Worm (Caenorhabditis elegans) whole organism, young adult: Measurements from ENCODE around the gene Y51H7C.1.

Source experiments
- B0261.1 ChIP-seq: sonication (generic microtip); optimal IDR thresholded peaks from 2 replicates; lab custom pipeline; 2016; ENCODE audit warnings: mild to moderate bottlenecking, missing genetic modification characterization, moderate library complexity, missing compliant biosample characterization
- F10E7.11 ChIP-seq: sonication (generic microtip); optimal IDR thresholded peaks from 2 replicates; lab custom pipeline; 2017; ENCODE audit warnings: mild to moderate bottlenecking, missing genetic modification characterization, moderate library complexity, missing compliant biosample characterization
- F37B4.10 ChIP-seq: fragments of 200-800 bp; sonication (Bioruptor generic); IDR thresholded peaks from 2 replicates; pipeline ENCODE4 v1.3.6; 2022; ENCODE audit warnings: missing genetic modification characterization, missing compliant biosample characterization
- F57A8.1 ChIP-seq: fragments of 200-800 bp; sonication (Bioruptor generic); optimal IDR thresholded peaks from 2 replicates; lab custom pipeline; 2018; ENCODE audit warnings: mild to moderate bottlenecking, missing genetic modification characterization, moderate library complexity, missing compliant biosample characterization
- K12H6.12 ChIP-seq: fragments of 200-800 bp; sonication (Bioruptor generic); optimal IDR thresholded peaks from 2 replicates; lab custom pipeline; 2018; ENCODE audit warnings: mild to moderate bottlenecking, missing genetic modification characterization, missing compliant biosample characterization
- Y79H2A.3 ChIP-seq: fragments of 200-800 bp; sonication (Bioruptor generic); conservative IDR thresholded peaks from 2 replicates; pipeline ENCODE4 v1.3.6; 2022; ENCODE audit warnings: missing genetic modification reagents, missing genetic modification characterization, missing compliant biosample characterization
- bed-1 ChIP-seq: fragments of 200-800 bp; sonication (Bioruptor generic); IDR thresholded peaks from 2 replicates; pipeline ENCODE4 v1.3.6; 2022; ENCODE audit warnings: missing genetic modification reagents, missing genetic modification characterization, missing compliant biosample characterization
- cebp-1 ChIP-seq, 2 experiments: fragments of 200-800 bp in 1 of 2; sonication (Bioruptor generic) in 1 of 2; sonication (generic microtip) in 1 of 2; IDR thresholded peaks in 1 of 2; optimal IDR thresholded peaks in 1 of 2; 2 replicates each; pipeline versions ENCODE4 v1.3.6 to Lab custom; 2017 to 2022; ENCODE audit warnings: missing compliant biosample characterization in 2 of 2, missing genetic modification characterization in 2 of 2, mild to moderate bottlenecking in 1 of 2, missing genetic modification reagents in 1 of 2, moderate library complexity in 1 of 2
- ceh-27 ChIP-seq: fragments of 200-800 bp; sonication (Bioruptor generic); optimal IDR thresholded peaks from 2 replicates; lab custom pipeline; 2018; ENCODE audit warnings: mild to moderate bottlenecking, missing genetic modification characterization, moderate library complexity, missing compliant biosample characterization
- ceh-58 ChIP-seq: fragments of 200-800 bp; sonication (Bioruptor generic); IDR thresholded peaks from 2 replicates; pipeline ENCODE4 v1.3.6; 2022; ENCODE audit warnings: missing genetic modification characterization, missing compliant biosample characterization
- ceh-79 ChIP-seq: sonication (generic microtip); optimal IDR thresholded peaks from 2 replicates; lab custom pipeline; 2017; ENCODE audit warnings: mild to moderate bottlenecking, missing genetic modification characterization, missing compliant biosample characterization
- chd-7 ChIP-seq: sonication (generic microtip); optimal IDR thresholded peaks from 2 replicates; lab custom pipeline; 2016; ENCODE audit warnings: mild to moderate bottlenecking, missing genetic modification characterization, moderate library complexity, missing compliant biosample characterization
- die-1 ChIP-seq: sonication (generic microtip); optimal IDR thresholded peaks from 2 replicates; lab custom pipeline; 2016; ENCODE audit warnings: missing genotype, mild to moderate bottlenecking, missing genetic modification characterization, missing compliant biosample characterization
- dox-1 ChIP-seq: fragments of 200-800 bp; sonication (Bioruptor generic); IDR thresholded peaks from 2 replicates; pipeline ENCODE4 v1.3.6; 2022; ENCODE audit warnings: missing genetic modification reagents, missing genetic modification characterization, missing compliant biosample characterization
- egrh-3 ChIP-seq: fragments of 200-800 bp; sonication (Bioruptor generic); IDR thresholded peaks from 2 replicates; pipeline ENCODE4 v1.3.6; 2022; ENCODE audit warnings: missing genetic modification reagents, missing genetic modification characterization, missing compliant biosample characterization
- gei-17 ChIP-seq: fragments of 200-800 bp; sonication (Bioruptor generic); optimal IDR thresholded peaks from 2 replicates; lab custom pipeline; 2018; ENCODE audit warnings: mild to moderate bottlenecking, missing genetic modification characterization, missing compliant biosample characterization
- hlh-12 ChIP-seq: sonication (generic microtip); optimal IDR thresholded peaks from 2 replicates; lab custom pipeline; 2016; ENCODE audit warnings: missing genetic modification characterization, missing compliant biosample characterization
- lin-40 ChIP-seq: sonication (generic microtip); optimal IDR thresholded peaks from 2 replicates; lab custom pipeline; 2016; ENCODE audit warnings: missing genetic modification characterization, mild to moderate bottlenecking, missing compliant biosample characterization, missing genotype, missing genetic modification reagents
- lsl-1 ChIP-seq: fragments of 200-800 bp; sonication (Bioruptor generic); optimal IDR thresholded peaks from 2 replicates; lab custom pipeline; 2018; ENCODE audit warnings: mild to moderate bottlenecking, missing genetic modification characterization, moderate library complexity, missing compliant biosample characterization
- madf-3 ChIP-seq: fragments of 200-800 bp; sonication (Bioruptor generic); IDR thresholded peaks from 2 replicates; pipeline ENCODE4 v1.3.6; 2022; ENCODE audit warnings: missing genetic modification reagents, missing genetic modification characterization, missing compliant biosample characterization
- mcd-1 ChIP-seq: fragments of 200-800 bp; sonication (Bioruptor generic); IDR thresholded peaks from 2 replicates; pipeline ENCODE4 v1.3.6; 2022; ENCODE audit warnings: missing genetic modification reagents, missing genetic modification characterization, missing compliant biosample characterization
- mel-28 ChIP-seq: sonication (generic microtip); optimal IDR thresholded peaks from 2 replicates; lab custom pipeline; 2016; ENCODE audit warnings: borderline replicate concordance, mild to moderate bottlenecking, missing genetic modification characterization, missing compliant biosample characterization
- mes-4 ChIP-seq: sonication (generic microtip); optimal IDR thresholded peaks from 2 replicates; lab custom pipeline; 2016; ENCODE audit warnings: missing genotype, missing genetic modification characterization, missing compliant biosample characterization
- mxl-1 ChIP-seq: sonication (generic microtip); optimal IDR thresholded peaks from 2 replicates; lab custom pipeline; 2016; ENCODE audit warnings: missing genetic modification characterization, missing compliant biosample characterization
- nfyb-1 ChIP-seq: fragments of 200-800 bp; sonication (Bioruptor generic); IDR thresholded peaks from 2 replicates; pipeline ENCODE4 v1.3.6; 2022; ENCODE audit warnings: missing genetic modification reagents, missing genetic modification characterization, missing compliant biosample characterization
- rec-8 ChIP-seq, 2 experiments: sonication (generic microtip); optimal IDR thresholded peaks; 2 replicates each; lab custom pipeline; 2016; ENCODE audit warnings: mild to moderate bottlenecking in 2 of 2, missing genetic modification characterization in 2 of 2, missing genetic modification reagents in 2 of 2, missing genotype in 2 of 2, missing biosample characterization in 1 of 2, missing compliant biosample characterization in 1 of 2, moderate library complexity in 1 of 2
- rpc-1 ChIP-seq, 2 experiments: fragments of 150-350 bp in 1 of 2; sonication (generic microtip) in 1 of 2; optimal IDR thresholded peaks; 2 replicates each; lab custom pipeline; 2014 to 2018; ENCODE audit warnings: missing biosample characterization in 1 of 2, missing genetic modification characterization in 1 of 2, missing genetic modification reagents in 1 of 2, missing genotype in 1 of 2
- snpc-3.4 ChIP-seq: sonication (generic microtip); optimal IDR thresholded peaks from 2 replicates; lab custom pipeline; 2017; ENCODE audit warnings: missing genetic modification characterization, mild to moderate bottlenecking, missing compliant biosample characterization, antibody characterized with exemption, moderate library complexity, missing genotype, missing genetic modification reagents
- somi-1 ChIP-seq: fragments of 200-800 bp; sonication (Bioruptor generic); optimal IDR thresholded peaks from 2 replicates; lab custom pipeline; 2018; ENCODE audit warnings: mild to moderate bottlenecking, missing genetic modification characterization, missing compliant biosample characterization
- zfh-2 ChIP-seq: fragments of 200-800 bp; sonication (Bioruptor generic); conservative IDR thresholded peaks from 2 replicates; pipeline ENCODE4 v1.3.6; 2022; ENCODE audit warnings: missing genetic modification reagents, missing genetic modification characterization, missing compliant biosample characterization
- ztf-22 ChIP-seq: fragments of 200-800 bp; sonication (Bioruptor generic); optimal IDR thresholded peaks from 2 replicates; lab custom pipeline; 2018; ENCODE audit warnings: mild to moderate bottlenecking, missing genetic modification characterization, moderate library complexity, missing compliant biosample characterization
- ztf-26 ChIP-seq: sonication (generic microtip); optimal IDR thresholded peaks from 2 replicates; lab custom pipeline; 2017; ENCODE audit warnings: missing genetic modification characterization, missing compliant biosample characterization

Gene Y51H7C.1

ce11 chrII:1501614-1502355, 34.3 kb downstream of the Y51H7C.1 start:
- TF ChIP-seq mcd-1 (0 out of 2 replicates have a peak, but pooled peaks have one; percentile 17), dox-1 (GFP tag; lab: Robert Waterston, UW) (0 out of 2 replicates have a peak, but pooled peaks have one; percentile 7), K12H6.12 (tag; lab: Kevin White, UChicago) (peak; percentile 54), somi-1 (GFP tag; lab: Kevin White, UChicago) (peak; percentile 84), zfh-2 (GFP tag; lab: Robert Waterston, UW) (peak; percentile 90), chd-7 (tag; lab: Kevin White, UChicago) (no peak), lin-40 (peak; percentile 2), snpc-3.4 (tag; lab: Kevin White, UChicago) (no peak), cebp-1 (GFP tag; IDR thresholded peaks at IDR 0.05; lab: Robert Waterston, UW) (0 out of 2 replicates have a peak, but pooled peaks have one; percentile 14), cebp-1 (tag; optimal IDR thresholded peaks at IDR 0.05; lab: Kevin White, UChicago) (peak; percentile 92), ceh-58 (no peak)

ce11 chrII:1503663-1504062, 36.1 kb downstream of the Y51H7C.1 start:
- no peak for TF ChIP-seq hlh-12 (tag; lab: Kevin White, UChicago)
- no peak for TF ChIP-seq die-1 (tag; lab: Kevin White, UChicago)
- no peak for TF ChIP-seq F37B4.10 (GFP tag; lab: Robert Waterston, UW)
- no peak for TF ChIP-seq zfh-2 (GFP tag; lab: Robert Waterston, UW)
- TF ChIP-seq rpc-1 (optimal IDR thresholded peaks at IDR 0.05; lab: Kevin White, UChicago) = no peak
- TF ChIP-seq rpc-1 (tag; optimal IDR thresholded peaks at IDR 0.05; lab: Kevin White, UChicago) = no peak
- TF ChIP-seq mcd-1 = no peak

DNA sequence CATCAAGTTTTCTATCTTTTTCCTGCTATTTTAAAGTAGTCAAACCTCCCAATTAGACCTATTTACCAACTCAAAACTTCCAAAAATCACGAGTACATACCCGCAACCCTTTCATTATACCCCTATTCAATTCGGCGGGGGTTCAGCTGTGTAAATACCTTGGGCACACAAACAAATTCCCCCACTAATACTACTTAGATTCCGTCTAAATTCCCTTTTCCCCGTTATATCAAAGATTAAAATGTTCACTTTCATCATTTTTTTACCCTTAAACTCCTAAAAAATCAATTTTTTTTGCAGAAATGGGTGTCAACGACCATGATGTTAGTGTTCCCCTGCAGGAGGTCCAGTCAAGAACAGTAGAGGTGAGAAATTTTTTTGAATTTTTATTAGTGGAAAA, 36.7 kb downstream of the Y51H7C.1 start, which contains the start of gene fdgt-1:
Gene fdgt-1, plus strand, starts transcription at position 301 of the 400 bp plus-strand sequence.
- TF ChIP-seq lsl-1 (GFP tag; lab: Kevin White, UChicago) (no peak), ztf-26 (tag; lab: Kevin White, UChicago) (no peak), ceh-27 (GFP tag; lab: Kevin White, UChicago) (no peak), B0261.1 (tag; lab: Kevin White, UChicago) (no peak), F57A8.1 (GFP tag; lab: Kevin White, UChicago) (no peak), bed-1 (GFP tag; lab: Robert Waterston, UW) (no peak), mel-28 (tag; lab: Kevin White, UChicago) (no peak), F10E7.11 (no peak), mes-4 (no peak), ceh-79 (tag; lab: Kevin White, UChicago) (no peak), mcd-1 (no peak), F37B4.10 (GFP tag; lab: Robert Waterston, UW) (no peak), egrh-3 (GFP tag; lab: Robert Waterston, UW) (no peak), rec-8 (tag; optimal IDR thresholded peaks at IDR 0.05; lab: Kevin White, UChicago) (no peak), ztf-22 (GFP tag; lab: Kevin White, UChicago) (no peak), madf-3 (GFP tag; lab: Robert Waterston, UW) (no peak), mxl-1 (tag; lab: Kevin White, UChicago) (no peak), Y79H2A.3 (GFP tag; lab: Robert Waterston, UW) (no peak), gei-17 (GFP tag; lab: Kevin White, UChicago) (no peak), nfyb-1 (GFP tag; lab: Robert Waterston, UW) (no peak)
